Worm (Caenorhabditis elegans) whole organism, early embryonic: Measurements from ENCODE around the gene rpy-1.

ENCODE experiments used
- B0310.2 ChIP-seq: sonication (generic microtip); optimal IDR thresholded peaks from 2 replicates; lab custom pipeline; 2016; ENCODE audit warnings: mild to moderate bottlenecking, missing genetic modification characterization, missing compliant biosample characterization
- ama-1 ChIP-seq: fragments of 150-350 bp; optimal IDR thresholded peaks from 2 replicates; lab custom pipeline; 2014
- ets-7 ChIP-seq: sonication (generic microtip); optimal IDR thresholded peaks from 2 replicates; lab custom pipeline; 2016; ENCODE audit warnings: missing genotype, missing genetic modification characterization, missing compliant biosample characterization
- hmg-4 ChIP-seq: fragments of 200-800 bp; sonication (Bioruptor generic); optimal IDR thresholded peaks from 2 replicates; lab custom pipeline; 2018; ENCODE audit warnings: mild to moderate bottlenecking, missing genetic modification characterization, missing compliant biosample characterization
- scrt-1 ChIP-seq: fragments of 200-800 bp; sonication (Bioruptor generic); IDR thresholded peaks from 2 replicates; pipeline ENCODE4 v1.3.6; 2022; ENCODE audit warnings: missing genetic modification characterization, missing compliant biosample characterization
- sea-1 ChIP-seq: fragments of 200-800 bp; sonication (Bioruptor generic); conservative IDR thresholded peaks from 2 replicates; pipeline ENCODE4 v1.3.6; 2022; ENCODE audit warnings: missing genetic modification characterization, missing compliant biosample characterization
- tbx-11 ChIP-seq: fragments of 200-800 bp; sonication (Bioruptor generic); IDR thresholded peaks from 2 replicates; pipeline ENCODE4 v1.3.6; 2022; ENCODE audit warnings: missing genetic modification characterization, missing compliant biosample characterization

DNA sequence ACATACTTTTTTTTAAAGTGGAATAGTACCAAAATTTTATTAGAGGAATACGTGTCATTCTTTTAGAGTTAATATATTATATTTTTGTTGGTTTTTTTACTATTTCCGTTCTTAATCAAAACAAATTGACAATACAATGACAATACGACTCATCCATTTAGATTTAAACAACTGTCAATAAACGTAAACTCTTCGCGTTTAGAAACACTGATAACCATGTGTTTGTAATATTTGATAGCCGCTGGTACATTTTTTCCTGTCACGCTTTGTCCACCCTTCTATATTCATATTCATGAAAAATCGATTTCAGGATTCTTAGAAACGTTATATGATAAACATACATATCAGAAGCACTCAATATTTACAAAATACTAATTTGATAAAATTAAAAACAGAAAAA is 41.6 kb downstream of the rpy-1 start:
- TF ChIP-seq ama-1 (lab: Kevin White, UChicago) (no peak), hmg-4 (no peak), scrt-1 (GFP tag; lab: Robert Waterston, UW) (no peak), sea-1 (GFP tag; lab: Robert Waterston, UW) (no peak), tbx-11 (no peak), B0310.2 (tag; lab: Kevin White, UChicago) (no peak), ets-7 (tag; lab: Kevin White, UChicago) (no peak)
